Fruit fly (Drosophila melanogaster): ENCODE results near the gene Cyp4g1.
"Not testable (repeated sequence)": the region's sequence is repeated elsewhere in the genome, so short reads cannot be mapped to it uniquely, and the experiment has no call there.

Cyp4g1 gene

DNA sequence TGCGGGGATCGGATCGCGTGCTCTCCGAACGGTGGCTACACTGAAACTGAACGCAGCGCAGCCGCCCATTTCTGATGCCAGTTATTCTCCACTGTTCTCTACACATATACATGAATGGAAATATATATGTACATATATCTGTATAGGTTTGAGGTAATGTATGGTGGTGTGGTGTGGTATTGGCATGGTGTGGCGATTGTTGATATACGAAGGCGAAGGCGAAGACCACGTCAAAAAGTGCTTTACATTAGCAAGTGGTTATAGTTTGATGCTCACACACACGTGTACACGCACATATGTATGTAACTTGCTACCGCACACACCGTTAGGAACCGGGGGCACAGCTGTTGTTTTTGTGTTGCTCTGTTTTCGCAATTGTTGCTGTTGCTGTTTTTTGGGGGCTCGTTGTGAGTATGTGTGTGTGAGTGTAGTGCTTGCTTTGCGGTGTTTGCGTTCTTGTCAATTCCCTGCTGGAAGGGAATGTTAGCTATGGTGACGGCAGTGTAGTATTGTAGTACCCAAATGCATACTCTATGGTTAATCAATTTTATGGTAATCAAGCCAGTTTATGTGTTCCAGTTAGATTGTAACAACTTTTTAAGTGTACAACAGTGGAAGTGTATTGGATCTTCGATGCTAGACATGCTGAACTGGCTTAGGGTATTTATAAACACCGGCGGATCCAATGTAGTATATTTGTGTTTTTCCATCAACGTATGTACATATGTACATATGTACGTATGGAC lies 24.5 kb upstream of the Cyp4g1 start, which contains the start of gene CG17896:
TSS of gene CG17896 (minus strand) at position 51 of the 746 bp plus-strand sequence.
- TF ChIP-seq psq (optimal IDR thresholded peaks at IDR 0.05) = no peak

dm6 chrX:492701-493299 lies 23.7 kb upstream of the Cyp4g1 start:
- TF ChIP-seq pan (optimal IDR thresholded peaks at IDR 0.05) (no peak), usp (GFP tag; optimal IDR thresholded peaks at IDR 0.05) (no peak), CG8478 (optimal IDR thresholded peaks at IDR 0.05) (no peak), EcR (GFP tag; optimal IDR thresholded peaks at IDR 0.05) (no peak), psq (optimal IDR thresholded peaks at IDR 0.05) (no peak), Dll (optimal IDR thresholded peaks at IDR 0.05) (no peak)

- TF ChIP-seq EcR (GFP tag; optimal IDR thresholded peaks at IDR 0.05) (no peak), CG8478 (optimal IDR thresholded peaks at IDR 0.05) (no peak), pan (optimal IDR thresholded peaks at IDR 0.05) (no peak), Dll (optimal IDR thresholded peaks at IDR 0.05) (no peak), usp (GFP tag; optimal IDR thresholded peaks at IDR 0.05) (no peak), psq (optimal IDR thresholded peaks at IDR 0.05) (no peak)
Observed at dm6 chrX:487517-487957, 18.4 kb upstream of the Cyp4g1 start, which contains the start of the genes CG18273 and CG3156. TSS of gene CG18273 (minus strand) at chrX:487581. TSS of gene CG3156 (plus strand) at chrX:487878.

DNA sequence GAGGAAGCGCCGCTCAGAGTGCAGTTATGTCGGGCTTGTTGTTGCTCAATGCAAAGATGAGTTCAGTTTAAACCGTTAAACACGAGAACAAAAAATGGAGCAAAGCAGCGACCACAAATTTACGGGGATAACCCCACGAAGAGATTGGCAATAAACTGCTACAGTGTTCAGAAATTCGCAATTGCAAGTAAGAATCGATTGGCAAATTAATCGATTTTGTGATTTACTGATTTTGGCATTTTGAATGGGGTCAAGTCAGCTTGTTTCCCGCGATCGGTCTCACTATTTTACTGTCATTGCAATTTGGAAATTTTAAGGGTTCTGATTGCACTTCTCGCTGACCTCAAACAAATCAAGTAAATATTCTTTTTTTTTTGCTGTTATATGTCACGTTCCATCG lies 12.5 kb upstream of the Cyp4g1 start, which contains the start of gene CG3176:
TSS of gene CG3176 (plus strand) at position 221 of the 400 bp plus-strand sequence.
- not testable (repeated sequence) for TF ChIP-seq pan (optimal IDR thresholded peaks at IDR 0.05); CG8478 (optimal IDR thresholded peaks at IDR 0.05); usp (GFP tag; optimal IDR thresholded peaks at IDR 0.05)

DNA sequence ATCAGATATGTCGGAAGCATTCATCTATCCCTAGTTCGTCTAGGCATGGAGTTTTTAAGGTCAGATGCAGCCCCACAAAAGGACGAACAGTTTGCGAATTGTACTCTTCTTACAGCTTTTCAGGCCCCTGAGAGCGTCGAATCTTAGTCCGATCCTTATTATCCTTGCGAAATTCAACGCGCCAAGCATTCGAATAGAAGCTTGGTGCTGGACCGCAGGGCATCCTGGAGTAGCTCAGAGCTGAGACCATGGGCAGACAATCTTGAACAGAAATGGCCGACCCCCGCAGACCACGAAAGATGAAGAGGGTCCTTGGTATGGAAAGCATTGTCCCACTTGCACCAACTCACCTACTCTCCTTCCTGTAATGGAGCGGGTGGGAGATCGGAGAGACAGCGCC lies 9.6 kb upstream of the Cyp4g1 start, which contains the start of gene CG32817:
TSS of gene CG32817 (plus strand) at position 301 of the 400 bp plus-strand sequence.
- no peak for TF ChIP-seq usp (GFP tag; optimal IDR thresholded peaks at IDR 0.05)
- no peak for TF ChIP-seq CG8478 (optimal IDR thresholded peaks at IDR 0.05)
- no peak for TF ChIP-seq psq (optimal IDR thresholded peaks at IDR 0.05)
- no peak for TF ChIP-seq EcR (GFP tag; optimal IDR thresholded peaks at IDR 0.05)
- no peak for TF ChIP-seq pan (optimal IDR thresholded peaks at IDR 0.05)
- no peak for TF ChIP-seq Dll (optimal IDR thresholded peaks at IDR 0.05)

DNA sequence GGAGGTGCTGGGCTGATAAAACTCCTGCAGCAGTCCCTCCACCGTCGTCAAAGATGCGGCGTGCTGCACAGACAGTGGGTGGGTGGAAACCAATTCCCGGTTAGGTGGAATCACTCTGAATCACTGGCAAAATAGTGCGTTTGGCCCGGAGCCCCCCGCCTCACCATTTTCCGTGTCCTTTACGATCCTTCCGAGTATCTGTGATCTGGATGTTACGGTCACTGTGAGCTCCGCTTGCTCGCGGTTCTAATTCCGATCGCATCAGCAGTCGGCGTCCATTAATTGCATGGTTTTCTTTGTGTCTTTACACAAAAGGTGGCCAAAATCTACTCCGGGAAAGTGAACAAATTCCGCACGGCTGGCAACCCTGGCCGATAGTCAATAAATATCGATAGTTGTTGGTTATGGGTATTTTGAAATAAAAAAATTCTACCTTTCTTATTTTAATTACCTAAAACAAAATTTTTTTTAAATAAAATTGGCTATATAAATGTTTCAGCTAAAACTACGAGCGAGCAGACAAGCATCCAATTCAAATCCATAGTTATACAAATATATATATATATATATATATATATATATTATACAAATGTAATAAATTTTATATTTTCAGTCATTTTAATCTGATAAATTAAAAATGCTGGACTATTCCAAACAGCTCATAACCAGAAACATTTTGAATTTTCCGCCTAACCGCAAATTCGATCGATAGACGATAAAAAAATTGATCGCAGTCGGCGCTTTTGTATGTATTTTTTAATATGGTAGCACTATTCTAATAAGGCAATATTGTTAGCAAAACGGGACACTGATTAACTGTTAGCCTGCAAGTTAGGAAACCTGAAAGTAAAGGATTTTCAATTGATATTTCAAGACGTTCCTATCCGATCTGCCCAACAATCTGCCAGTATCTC lies 7.4 kb upstream of the Cyp4g1 start, which contains the start of the genes ebo and CG13373:
TSS of gene ebo (minus strand) at position 350 of the 914 bp plus-strand sequence.
TSS of gene CG13373 (plus strand) at position 755 of the 914 bp plus-strand sequence.
- TF ChIP-seq psq (optimal IDR thresholded peaks at IDR 0.05) (no peak), EcR (GFP tag; optimal IDR thresholded peaks at IDR 0.05) (no peak), CG8478 (optimal IDR thresholded peaks at IDR 0.05) (no peak), usp (GFP tag; optimal IDR thresholded peaks at IDR 0.05) (no peak), pan (optimal IDR thresholded peaks at IDR 0.05) (no peak), Dll (optimal IDR thresholded peaks at IDR 0.05) (no peak)

dm6 chrX:470626-471025 lies 1.5 kb upstream of the Cyp4g1 start, which contains the start of gene CG32816:
TSS of gene CG32816 (minus strand) at chrX:470726.
- no peak for TF ChIP-seq usp (GFP tag; optimal IDR thresholded peaks at IDR 0.05)
- no peak for TF ChIP-seq CG8478 (optimal IDR thresholded peaks at IDR 0.05)
- no peak for TF ChIP-seq EcR (GFP tag; optimal IDR thresholded peaks at IDR 0.05)
- no peak for TF ChIP-seq pan (optimal IDR thresholded peaks at IDR 0.05)
- TF ChIP-seq psq (optimal IDR thresholded peaks at IDR 0.05) = no peak
- TF ChIP-seq Dll (optimal IDR thresholded peaks at IDR 0.05) = no peak

DNA sequence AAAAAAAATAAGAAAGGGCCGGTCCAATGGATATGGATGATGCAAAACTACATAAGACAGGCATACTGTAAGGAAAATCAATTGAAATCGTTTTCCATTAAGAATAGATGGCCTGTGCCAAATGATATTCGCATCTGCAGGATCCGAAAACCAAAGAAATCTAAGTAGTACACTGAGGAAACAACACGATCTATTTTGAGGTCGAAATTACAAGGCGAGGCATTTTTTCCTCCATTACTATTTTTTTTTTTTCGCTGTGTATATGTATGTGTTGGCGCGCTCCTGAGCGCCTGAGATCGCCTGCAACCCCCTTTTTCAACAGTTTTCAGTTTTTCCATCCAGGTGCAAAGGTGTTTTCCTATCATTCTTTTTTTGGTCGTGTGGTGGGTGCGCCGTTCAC lies 5.2 kb downstream of the Cyp4g1 start:
- TF ChIP-seq pan (optimal IDR thresholded peaks at IDR 0.05) = no peak
- TF ChIP-seq CG8478 (optimal IDR thresholded peaks at IDR 0.05) = no peak
- TF ChIP-seq Dll (optimal IDR thresholded peaks at IDR 0.05) = no peak
- no peak for TF ChIP-seq psq (optimal IDR thresholded peaks at IDR 0.05)
- TF ChIP-seq EcR (GFP tag; optimal IDR thresholded peaks at IDR 0.05) = no peak
- TF ChIP-seq usp (GFP tag; optimal IDR thresholded peaks at IDR 0.05) = no peak

dm6 chrX:460447-460846 lies 8.7 kb downstream of the Cyp4g1 start, which contains the start of gene ase:
TSS of gene ase (plus strand) at chrX:460747.
- TF ChIP-seq pan (optimal IDR thresholded peaks at IDR 0.05) (no peak), CG8478 (optimal IDR thresholded peaks at IDR 0.05) (no peak), usp (GFP tag; optimal IDR thresholded peaks at IDR 0.05) (no peak), EcR (GFP tag; optimal IDR thresholded peaks at IDR 0.05) (no peak), psq (optimal IDR thresholded peaks at IDR 0.05) (no peak), Dll (optimal IDR thresholded peaks at IDR 0.05) (no peak)

DNA sequence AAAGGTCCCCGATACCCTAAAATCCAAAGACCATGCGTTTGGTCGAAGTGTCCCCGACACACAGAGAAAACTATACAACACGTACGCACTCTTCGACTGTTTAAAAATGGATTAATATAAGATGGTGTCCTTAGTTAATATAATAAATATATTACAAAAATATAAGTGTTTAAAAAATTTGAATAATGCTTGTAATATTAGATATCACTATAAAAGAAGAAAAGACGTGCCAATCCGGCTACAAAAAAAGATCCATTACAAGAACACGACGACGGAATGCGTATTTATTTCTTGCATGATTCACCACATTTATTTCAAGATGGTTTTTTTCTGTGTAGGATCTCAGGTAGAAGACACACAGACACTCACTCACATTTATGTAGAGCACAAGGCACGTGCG lies 11.3 kb downstream of the Cyp4g1 start:
- TF ChIP-seq CG8478 (optimal IDR thresholded peaks at IDR 0.05) = no peak
- no peak for TF ChIP-seq pan (optimal IDR thresholded peaks at IDR 0.05)
- TF ChIP-seq Dll (optimal IDR thresholded peaks at IDR 0.05) = no peak
- no peak for TF ChIP-seq EcR (GFP tag; optimal IDR thresholded peaks at IDR 0.05)
- no peak for TF ChIP-seq usp (GFP tag; optimal IDR thresholded peaks at IDR 0.05)
- no peak for TF ChIP-seq psq (optimal IDR thresholded peaks at IDR 0.05)

DNA sequence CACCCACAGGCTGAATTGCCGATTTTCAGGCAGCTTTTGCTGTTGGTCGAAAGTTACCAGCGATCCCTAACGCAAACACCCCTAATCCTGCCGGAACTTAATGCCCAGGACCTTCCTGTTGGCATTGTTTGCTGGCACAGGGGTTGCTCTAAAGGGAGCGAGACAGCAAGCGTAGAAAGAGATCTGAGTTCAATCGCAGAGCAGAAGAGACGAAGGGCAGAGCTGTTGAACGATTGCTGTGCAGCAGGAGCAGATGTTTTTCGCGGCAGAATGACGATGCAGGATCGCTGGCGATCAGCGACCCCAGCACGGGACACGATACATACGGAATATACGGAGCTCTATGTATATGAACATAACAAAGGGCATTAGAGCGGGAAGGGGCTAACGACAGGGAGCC lies 12.2 kb downstream of the Cyp4g1 start:
- no peak for TF ChIP-seq psq (optimal IDR thresholded peaks at IDR 0.05)
- no peak for TF ChIP-seq CG8478 (optimal IDR thresholded peaks at IDR 0.05)
- TF ChIP-seq EcR (GFP tag; optimal IDR thresholded peaks at IDR 0.05) = no peak
- no peak for TF ChIP-seq Dll (optimal IDR thresholded peaks at IDR 0.05)
- no peak for TF ChIP-seq usp (GFP tag; optimal IDR thresholded peaks at IDR 0.05)
- no peak for TF ChIP-seq pan (optimal IDR thresholded peaks at IDR 0.05)

All from whole organism.